Fruit fly (Drosophila melanogaster) whole organism, adult: ENCODE results near the gene beg.

ENCODE experiments used
- CG7045 ChIP-seq: fragments of 200-800 bp; sonication (Bioruptor generic); optimal IDR thresholded peaks from 2 replicates; lab custom pipeline; 2017; ENCODE audit warnings: missing biosample characterization, mild to moderate bottlenecking, missing genetic modification characterization
- Mnt ChIP-seq: fragments of 200-800 bp; sonication (Bioruptor generic); optimal IDR thresholded peaks from 2 replicates; lab custom pipeline; 2016; ENCODE audit warnings: missing biosample characterization, mild to moderate bottlenecking, missing genetic modification characterization
- ovo ChIP-seq: fragments of 200-800 bp; sonication (Bioruptor generic); optimal IDR thresholded peaks from 2 replicates; lab custom pipeline; 2016; ENCODE audit warnings: missing biosample characterization, missing genetic modification characterization

- peak; percentile 92 for TF ChIP-seq Mnt (GFP tag; lab: Kevin White, UChicago)
- peak; percentile 53 for TF ChIP-seq CG7045 (GFP tag; lab: Kevin White, UChicago)
- TF ChIP-seq ovo = peak; percentile 82
Measured at dm6 chr3L:17009715-17010491, 25.6 kb upstream of the beg start.
